Worm (Caenorhabditis elegans): Measurements from ENCODE around the gene hpk-1.

The hpk-1 gene

DNA sequence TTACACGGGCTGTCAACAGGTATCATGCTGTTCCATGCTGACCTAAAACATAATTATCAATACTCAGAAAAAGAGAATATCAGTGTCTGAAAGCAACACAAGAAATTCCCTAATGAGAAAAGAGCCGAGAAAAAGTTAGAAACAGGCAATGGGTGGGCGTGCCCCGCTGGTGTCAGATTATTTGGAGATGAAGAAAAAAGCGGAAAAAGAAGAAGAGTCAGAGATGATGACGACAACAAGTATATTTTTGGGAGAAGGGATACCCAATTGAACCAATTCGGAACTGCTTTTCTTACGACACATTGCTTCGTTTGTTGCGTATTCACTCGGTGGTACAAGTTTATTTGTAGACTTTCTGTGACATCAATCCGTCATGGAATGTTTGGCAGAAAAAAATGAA, 20.7 kb downstream of the hpk-1 start, which contains the start of gene F20B6.4:
Gene F20B6.4 (minus strand): TSS at position 101 of the 400 bp plus-strand sequence.
- TF ChIP-seq nhr-6 (tag; optimal IDR thresholded peaks at IDR 0.05) (no peak), R02D3.7 (tag; optimal IDR thresholded peaks at IDR 0.05) (no peak), unc-62 (GFP tag; optimal IDR thresholded peaks at IDR 0.05 in 1 of 2) (no peak), unc-62 (tag; optimal IDR thresholded peaks at IDR 0.05) (no peak), Y105C5A.15 (GFP tag; IDR thresholded peaks at IDR 0.05) (no peak), dmd-6 (GFP tag; IDR thresholded peaks at IDR 0.05) (no peak), daf-16 (GFP tag; optimal IDR thresholded peaks at IDR 0.05) (no peak), daf-16 (tag; optimal IDR thresholded peaks at IDR 0.05) (no peak), arid-1 (GFP tag; conservative IDR thresholded peaks at IDR 0.05) (no peak), lin-1 (GFP tag; IDR thresholded peaks at IDR 0.05) (no peak), unc-39 (tag; optimal IDR thresholded peaks at IDR 0.05) (no peak), zfp-3 (GFP tag; conservative IDR thresholded peaks at IDR 0.05) (no peak), lir-3 (tag; optimal IDR thresholded peaks at IDR 0.05) (no peak), vab-7 (GFP tag; IDR thresholded peaks at IDR 0.05) (no peak), hlh-11 (tag; optimal IDR thresholded peaks at IDR 0.05) (no peak), daf-8 (GFP tag; IDR thresholded peaks at IDR 0.05) (no peak), skn-1 (tag; optimal IDR thresholded peaks at IDR 0.05) (no peak), php-3 (GFP tag; IDR thresholded peaks at IDR 0.05) (no peak), F49E8.2 (tag; optimal IDR thresholded peaks at IDR 0.05; ENCODE audit: borderline replicate concordance) (no peak)

DNA sequence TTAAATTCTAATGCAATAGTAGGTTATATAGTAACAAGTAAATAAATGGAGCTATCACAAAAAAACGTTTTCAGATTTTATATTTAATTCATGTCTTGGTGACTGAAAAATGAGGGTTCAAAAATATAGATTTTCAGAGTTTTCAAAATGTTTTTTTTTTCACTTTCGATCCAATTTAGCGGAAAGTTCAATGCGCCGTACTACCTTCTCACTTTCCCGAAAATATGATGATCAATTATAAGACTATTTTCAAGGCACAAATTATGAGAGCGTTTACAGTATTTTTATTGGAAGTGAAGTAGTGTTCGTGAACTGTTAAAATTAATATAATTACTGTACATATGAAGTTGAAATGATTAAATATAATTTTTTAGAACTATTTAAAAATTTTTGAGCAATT, 24.0 kb downstream of the hpk-1 start:
- no peak for TF ChIP-seq fos-1 (tag; optimal IDR thresholded peaks at IDR 0.05)
- TF ChIP-seq attf-4 (tag; optimal IDR thresholded peaks at IDR 0.05): no peak
- TF ChIP-seq rbr-2 (tag; optimal IDR thresholded peaks at IDR 0.05): no peak
- no peak for TF ChIP-seq F10B5.3 (tag; optimal IDR thresholded peaks at IDR 0.05)
- no peak for TF ChIP-seq F44E2.7 (GFP tag; IDR thresholded peaks at IDR 0.05)
- TF ChIP-seq zfp-3 (GFP tag; conservative IDR thresholded peaks at IDR 0.05): peak; percentile 82
- TF ChIP-seq nhr-102 (tag; optimal IDR thresholded peaks at IDR 0.05): peak; percentile 55
- no peak for TF ChIP-seq R02D3.7 (tag; optimal IDR thresholded peaks at IDR 0.05)
- TF ChIP-seq ceh-32 (tag; optimal IDR thresholded peaks at IDR 0.05; ENCODE audit: poor library complexity): no peak
- no peak for TF ChIP-seq egl-43 (GFP tag; IDR thresholded peaks at IDR 0.05)
- no peak for TF ChIP-seq aha-1 (tag)
- peak; percentile 24 for TF ChIP-seq jun-1 (tag; optimal IDR thresholded peaks at IDR 0.05)
- no peak for TF ChIP-seq nhr-42 (GFP tag; IDR thresholded peaks at IDR 0.05)
- TF ChIP-seq nhr-48 (tag; optimal IDR thresholded peaks at IDR 0.05): peak; percentile 12
- TF ChIP-seq ama-1 (optimal IDR thresholded peaks at IDR 0.05): no peak
- TF ChIP-seq vab-7 (GFP tag; IDR thresholded peaks at IDR 0.05): no peak
- no peak for TF ChIP-seq madf-5 (GFP tag; IDR thresholded peaks at IDR 0.05)
- no peak for TF ChIP-seq ZK337.2 (GFP tag; IDR thresholded peaks at IDR 0.05)
- TF ChIP-seq mdl-1 (tag; optimal IDR thresholded peaks at IDR 0.05): no peak
- no peak for TF ChIP-seq ceh-82 (tag; optimal IDR thresholded peaks at IDR 0.05)
- TF ChIP-seq nhr-10 (tag; optimal IDR thresholded peaks at IDR 0.05): no peak
- peak; percentile 64; the same call in 1 of the 2 replicates for TF ChIP-seq T26A8.4 (GFP tag; IDR thresholded peaks at IDR 0.05)
- peak; percentile 18 for TF ChIP-seq dve-1 (tag; optimal IDR thresholded peaks at IDR 0.05; ENCODE audit: insufficient read depth)
- TF ChIP-seq ctbp-1 (GFP tag; IDR thresholded peaks at IDR 0.05): 0 out of 2 replicates have a peak, but pooled peaks have one; percentile 22
- TF ChIP-seq hmg-1.1 (GFP tag; IDR thresholded peaks at IDR 0.05): 0 out of 2 replicates have a peak, but pooled peaks have one; percentile 20
- no peak for TF ChIP-seq lsy-2 (tag; optimal IDR thresholded peaks at IDR 0.05)
- peak; percentile 41; the same call in 1 of the 2 replicates for TF ChIP-seq madf-9 (GFP tag; conservative IDR thresholded peaks at IDR 0.05)
- TF ChIP-seq hif-1 (tag; optimal IDR thresholded peaks at IDR 0.05): no peak
- TF ChIP-seq Y75B8A.6 (GFP tag; IDR thresholded peaks at IDR 0.05): no peak
- TF ChIP-seq ceh-62 (tag; optimal IDR thresholded peaks at IDR 0.05): no peak
- no peak for TF ChIP-seq zag-1 (tag; optimal IDR thresholded peaks at IDR 0.05)
- TF ChIP-seq egl-27 (tag; optimal IDR thresholded peaks at IDR 0.05): no peak
- TF ChIP-seq Y5F2A.4 (GFP tag; optimal IDR thresholded peaks at IDR 0.05): no peak
- no peak for TF ChIP-seq Y48G9A.11 (GFP tag; IDR thresholded peaks at IDR 0.05)
- no peak for TF ChIP-seq mxl-2 (GFP tag; conservative IDR thresholded peaks at IDR 0.05)
- TF ChIP-seq cey-2 (tag; optimal IDR thresholded peaks at IDR 0.05; ENCODE audit: borderline replicate concordance, insufficient read depth): no peak
